Worm (Caenorhabditis elegans): Measurements from ENCODE around the gene fbxc-22.

The fbxc-22 gene

ce11 chrII:1714772-1715353 is 24.0 kb upstream of the fbxc-22 start, which contains the start of gene btb-6:
btb-6 (plus strand) TSS chrII:1715303.
- no peak for TF ChIP-seq nhr-23 (tag; optimal IDR thresholded peaks at IDR 0.05)
- TF ChIP-seq R02D3.7 (tag; optimal IDR thresholded peaks at IDR 0.05), result no peak
- no peak for TF ChIP-seq nhr-21 (tag; optimal IDR thresholded peaks at IDR 0.05)
- TF ChIP-seq ZK546.5 (tag; optimal IDR thresholded peaks at IDR 0.05), result no peak
- no peak for TF ChIP-seq ztf-1 (GFP tag; conservative IDR thresholded peaks at IDR 0.05)
- no peak for TF ChIP-seq nhr-237 (tag; optimal IDR thresholded peaks at IDR 0.05)
- no peak for TF ChIP-seq sem-4 (tag; optimal IDR thresholded peaks at IDR 0.05)
- TF ChIP-seq C34F6.9 (tag; optimal IDR thresholded peaks at IDR 0.05), result no peak
- TF ChIP-seq nhr-11 (tag; optimal IDR thresholded peaks at IDR 0.05), result no peak
- TF ChIP-seq unc-39 (tag; optimal IDR thresholded peaks at IDR 0.05), result no peak
- TF ChIP-seq F13H6.1 (tag; optimal IDR thresholded peaks at IDR 0.05), result no peak
- TF ChIP-seq mdl-1 (tag; optimal IDR thresholded peaks at IDR 0.05), result no peak
- TF ChIP-seq sma-9 (GFP tag; optimal IDR thresholded peaks at IDR 0.05), result no peak
- no peak for TF ChIP-seq sma-9 (tag; optimal IDR thresholded peaks at IDR 0.05)
- TF ChIP-seq crh-2 (tag; optimal IDR thresholded peaks at IDR 0.05), result no peak
- no peak for TF ChIP-seq unc-55 (GFP tag; optimal IDR thresholded peaks at IDR 0.05)
- TF ChIP-seq nhr-10 (tag; optimal IDR thresholded peaks at IDR 0.05), result no peak
- TF ChIP-seq nhr-6 (tag; optimal IDR thresholded peaks at IDR 0.05), result no peak
- no peak for TF ChIP-seq ztf-11 (tag; optimal IDR thresholded peaks at IDR 0.05)

ce11 chrII:1712938-1713337 is 22.0 kb upstream of the fbxc-22 start, which contains the start of gene btb-7:
btb-7 (plus strand) TSS chrII:1713238.
- TF ChIP-seq lin-39 (tag; optimal IDR thresholded peaks at IDR 0.05) (no peak), nhr-12 (tag; optimal IDR thresholded peaks at IDR 0.05) (no peak), nhr-237 (tag; optimal IDR thresholded peaks at IDR 0.05) (no peak), ztf-1 (GFP tag; conservative IDR thresholded peaks at IDR 0.05) (no peak), F13H6.1 (tag; optimal IDR thresholded peaks at IDR 0.05) (no peak), elt-1 (tag; optimal IDR thresholded peaks at IDR 0.05) (no peak), mab-5 (tag; optimal IDR thresholded peaks at IDR 0.05) (no peak), nhr-77 (tag; optimal IDR thresholded peaks at IDR 0.05) (no peak), nhr-11 (tag; optimal IDR thresholded peaks at IDR 0.05) (no peak), ama-1 (optimal IDR thresholded peaks at IDR 0.05) (no peak), nhr-129 (tag; optimal IDR thresholded peaks at IDR 0.05) (no peak), ztf-11 (tag; optimal IDR thresholded peaks at IDR 0.05) (no peak), sma-9 (GFP tag; optimal IDR thresholded peaks at IDR 0.05) (no peak), sma-9 (tag; optimal IDR thresholded peaks at IDR 0.05) (no peak), Y55F3AM.14 (GFP tag; optimal IDR thresholded peaks at IDR 0.05) (no peak), nhr-21 (tag; optimal IDR thresholded peaks at IDR 0.05) (no peak), sma-3 (GFP tag; optimal IDR thresholded peaks at IDR 0.05) (no peak)

- TF ChIP-seq elt-3 (tag; optimal IDR thresholded peaks at IDR 0.05), result no peak
- TF ChIP-seq blmp-1 (tag; optimal IDR thresholded peaks at IDR 0.05; ENCODE audit: insufficient read depth), result no peak
- no peak for TF ChIP-seq mab-5 (tag; optimal IDR thresholded peaks at IDR 0.05)
- no peak for TF ChIP-seq nhr-6 (tag; optimal IDR thresholded peaks at IDR 0.05)
- no peak for TF ChIP-seq lin-13 (GFP tag; optimal IDR thresholded peaks at IDR 0.05)
- no peak for TF ChIP-seq F13H6.1 (tag; optimal IDR thresholded peaks at IDR 0.05)
- TF ChIP-seq nhr-77 (tag; optimal IDR thresholded peaks at IDR 0.05), result no peak
- TF ChIP-seq nhr-21 (tag; optimal IDR thresholded peaks at IDR 0.05), result no peak
- TF ChIP-seq unc-62 (GFP tag; optimal IDR thresholded peaks at IDR 0.05), result no peak
- no peak for TF ChIP-seq nhr-23 (tag; optimal IDR thresholded peaks at IDR 0.05)
- no peak for TF ChIP-seq elt-1 (tag; optimal IDR thresholded peaks at IDR 0.05)
- TF ChIP-seq unc-39 (tag; optimal IDR thresholded peaks at IDR 0.05), result no peak
- no peak for TF ChIP-seq aly-2 (tag; optimal IDR thresholded peaks at IDR 0.05)
- TF ChIP-seq ztf-4 (tag; optimal IDR thresholded peaks at IDR 0.05), result no peak
- no peak for TF ChIP-seq nhr-11 (tag; optimal IDR thresholded peaks at IDR 0.05)
- no peak for TF ChIP-seq dmd-4 (tag; optimal IDR thresholded peaks at IDR 0.05)
- no peak for TF ChIP-seq ZK546.5 (tag; optimal IDR thresholded peaks at IDR 0.05)
Measured at ce11 chrII:1709959-1710358, 19.0 kb upstream of the fbxc-22 start, which contains the start of gene fbxa-184. fbxa-184 (plus strand) TSS chrII:1710259.

- no peak for TF ChIP-seq nhr-25 (tag; optimal IDR thresholded peaks at IDR 0.05)
- TF ChIP-seq nhr-237 (tag; optimal IDR thresholded peaks at IDR 0.05), result no peak
- no peak for TF ChIP-seq crh-2 (tag; optimal IDR thresholded peaks at IDR 0.05)
- TF ChIP-seq alr-1 (tag; optimal IDR thresholded peaks at IDR 0.05), result no peak
- TF ChIP-seq sem-4 (tag; optimal IDR thresholded peaks at IDR 0.05), result no peak
- TF ChIP-seq aly-2 (tag; optimal IDR thresholded peaks at IDR 0.05), result no peak
- TF ChIP-seq lin-39 (tag; optimal IDR thresholded peaks at IDR 0.05), result no peak
- no peak for TF ChIP-seq peb-1 (tag; optimal IDR thresholded peaks at IDR 0.05)
- TF ChIP-seq nhr-10 (tag; optimal IDR thresholded peaks at IDR 0.05), result no peak
- no peak for TF ChIP-seq ztf-1 (GFP tag; conservative IDR thresholded peaks at IDR 0.05)
Measured at ce11 chrII:1706385-1706784, 15.5 kb upstream of the fbxc-22 start, which contains the start of gene sdz-18. sdz-18 (minus strand) TSS chrII:1706485.
